Fruit fly (Drosophila melanogaster) whole organism, embryonic: ENCODE measurements around the gene CG7432.

Experiments used
- Aef1 ChIP-seq: fragments of 200-800 bp; sonication (Bioruptor generic); IDR thresholded peaks from 3 replicates; pipeline ENCODE4 v1.3.6; 2022; ENCODE audit warnings: missing biosample characterization, missing genetic modification characterization
- CG11085 ChIP-seq: fragments of 200-800 bp; sonication (Bioruptor generic); IDR thresholded peaks from 2 replicates; pipeline ENCODE4 v1.3.6; 2022; ENCODE audit warnings: missing biosample characterization, missing genetic modification characterization
- CG11398 ChIP-seq: fragments of 200-800 bp; sonication (Bioruptor generic); optimal IDR thresholded peaks from 2 replicates; lab custom pipeline; 2016; ENCODE audit warnings: missing biosample characterization, missing genetic modification characterization
- CG11560 ChIP-seq: fragments of 200-800 bp; sonication (Bioruptor generic); IDR thresholded peaks from 3 replicates; pipeline ENCODE4 v1.3.6; 2022; ENCODE audit warnings: missing biosample characterization, missing genetic modification characterization
- CG11723 ChIP-seq: fragments of 200-800 bp; sonication (Bioruptor generic); optimal IDR thresholded peaks from 2 replicates; lab custom pipeline; 2017; ENCODE audit warnings: missing biosample characterization, mild to moderate bottlenecking, missing genetic modification characterization
- CG13894 ChIP-seq: fragments of 200-800 bp; sonication (Bioruptor generic); optimal IDR thresholded peaks from 3 replicates; lab custom pipeline; 2018; ENCODE audit warnings: missing biosample characterization, mild to moderate bottlenecking, missing genetic modification characterization, moderate library complexity
- CG15479 ChIP-seq: fragments of 200-800 bp; sonication (Bioruptor generic); optimal IDR thresholded peaks from 3 replicates; lab custom pipeline; 2019; ENCODE audit warnings: missing biosample characterization, mild to moderate bottlenecking, missing genetic modification characterization, moderate library complexity
- CG15601 ChIP-seq: fragments of 200-800 bp; sonication (Bioruptor generic); optimal IDR thresholded peaks from 3 replicates; lab custom pipeline; 2019; ENCODE audit warnings: missing biosample characterization, mild to moderate bottlenecking, missing genetic modification characterization, moderate library complexity
- CG17361 ChIP-seq: fragments of 200-800 bp; sonication (Bioruptor generic); IDR thresholded peaks from 3 replicates; pipeline ENCODE4 v1.3.6; 2022; ENCODE audit warnings: missing biosample characterization, missing genetic modification characterization
- CG2129 ChIP-seq: fragments of 200-800 bp; sonication (Bioruptor generic); IDR thresholded peaks from 2 replicates; pipeline ENCODE4 v1.3.6; 2022; ENCODE audit warnings: missing biosample characterization, missing genetic modification characterization; ENCODE audit not compliant: partially characterized antibody
- CG30431 ChIP-seq: fragments of 200-800 bp; sonication (Bioruptor generic); optimal IDR thresholded peaks from 2 replicates; lab custom pipeline; 2017; ENCODE audit warnings: missing biosample characterization, missing genetic modification characterization
- CG4360 ChIP-seq: fragments of 200-800 bp; sonication (Bioruptor generic); IDR thresholded peaks from 2 replicates; pipeline ENCODE4 v1.3.6; 2022; ENCODE audit warnings: missing biosample characterization, missing genetic modification characterization
- CG4730 ChIP-seq: fragments of 200-800 bp; sonication (Bioruptor generic); IDR thresholded peaks from 2 replicates; pipeline ENCODE4 v1.3.6; 2022; ENCODE audit warnings: missing biosample characterization, missing genetic modification characterization
- CG5245 ChIP-seq: fragments of 200-800 bp; sonication (Bioruptor generic); optimal IDR thresholded peaks from 3 replicates; lab custom pipeline; 2016; ENCODE audit warnings: missing biosample characterization, missing genetic modification characterization
- CG6683 ChIP-seq: fragments of 200-800 bp; sonication (Bioruptor generic); optimal IDR thresholded peaks from 2 replicates; lab custom pipeline; 2017; ENCODE audit warnings: missing biosample characterization, mild to moderate bottlenecking, missing genetic modification characterization, missing genetic modification reagents
- CG6689 ChIP-seq: fragments of 200-800 bp; sonication (Bioruptor generic); IDR thresholded peaks from 2 replicates; pipeline ENCODE4 v1.3.6; 2022; ENCODE audit warnings: missing biosample characterization, missing genetic modification characterization
- CG7357 ChIP-seq: fragments of 200-800 bp; sonication (Bioruptor generic); IDR thresholded peaks from 3 replicates; pipeline ENCODE4 v1.3.6; 2022; ENCODE audit warnings: missing biosample characterization, missing genetic modification characterization
- CG8290 ChIP-seq, 3 experiments: fragments of 200-800 bp; sonication (Bioruptor generic); optimal IDR thresholded peaks; 2 replicates each; lab custom pipeline; 2016 to 2019; ENCODE audit warnings: missing biosample characterization in 3 of 3, missing genetic modification characterization in 3 of 3, mild to moderate bottlenecking in 2 of 3, moderate library complexity in 1 of 3
- CG8924 ChIP-seq: fragments of 200-800 bp; optimal IDR thresholded peaks from 3 replicates; lab custom pipeline; 2019; ENCODE audit warnings: missing biosample characterization, mild to moderate bottlenecking, missing genetic modification characterization, moderate library complexity
- Dbx ChIP-seq: fragments of 200-800 bp; sonication (Bioruptor generic); IDR thresholded peaks from 3 replicates; pipeline ENCODE4 v1.3.6; 2022; ENCODE audit warnings: missing biosample characterization, missing genetic modification characterization
- Dek ChIP-seq: fragments of 200-800 bp; sonication (Bioruptor generic); optimal IDR thresholded peaks from 3 replicates; lab custom pipeline; 2019; ENCODE audit warnings: missing biosample characterization, mild to moderate bottlenecking, missing genetic modification characterization, moderate library complexity
- Dref ChIP-seq: fragments of 200-800 bp; sonication (Bioruptor generic); IDR thresholded peaks from 2 replicates; pipeline ENCODE4 v1.3.6; 2022; ENCODE audit warnings: missing biosample characterization, missing genetic modification characterization
- Eip74EF ChIP-seq, 2 experiments: fragments of 200-800 bp in 1 of 2; fragments of >200 bp in 1 of 2; sonication (Bioruptor generic) in 1 of 2; optimal IDR thresholded peaks; 2 replicates each; lab custom pipeline; 2017 to 2019; ENCODE audit warnings: missing biosample characterization in 2 of 2, missing genetic modification characterization in 2 of 2, mild to moderate bottlenecking in 1 of 2, moderate library complexity in 1 of 2
- Gug ChIP-seq: fragments of 200-800 bp; sonication (Bioruptor generic); IDR thresholded peaks from 4 replicates; pipeline ENCODE4 v1.3.6; 2022; ENCODE audit warnings: missing biosample characterization, missing genetic modification characterization
- Hr51 ChIP-seq, 2 experiments: fragments of 200-800 bp; sonication (Bioruptor generic); optimal IDR thresholded peaks; 2 replicates in 1 of 2; 3 replicates in 1 of 2; lab custom pipeline; 2016 to 2018; ENCODE audit warnings: missing biosample characterization in 2 of 2, missing genetic modification characterization in 2 of 2, mild to moderate bottlenecking in 1 of 2, moderate library complexity in 1 of 2
- MTF-1 ChIP-seq: fragments of 200-800 bp; sonication (Bioruptor generic); optimal IDR thresholded peaks from 2 replicates; lab custom pipeline; 2018; ENCODE audit warnings: missing biosample characterization, mild to moderate bottlenecking, missing genetic modification characterization, borderline replicate concordance
- NK7.1 ChIP-seq: fragments of 200-800 bp; sonication (Bioruptor generic); optimal IDR thresholded peaks from 3 replicates; lab custom pipeline; 2016; ENCODE audit warnings: missing biosample characterization, missing genetic modification characterization
- Sox100B ChIP-seq: fragments of 200-800 bp; sonication (Bioruptor generic); optimal IDR thresholded peaks from 3 replicates; lab custom pipeline; 2018; ENCODE audit warnings: missing biosample characterization, mild to moderate bottlenecking, missing genetic modification characterization
- Ssrp ChIP-seq: fragments of 200-800 bp; sonication (Bioruptor generic); optimal IDR thresholded peaks from 2 replicates; lab custom pipeline; 2018; ENCODE audit warnings: missing biosample characterization, mild to moderate bottlenecking, missing genetic modification characterization, moderate library complexity
- Stat92E ChIP-seq, 3 experiments: fragments of >200 bp in 2 of 3; fragments of 200-800 bp in 1 of 3; sonication (Bioruptor generic) in 1 of 3; optimal IDR thresholded peaks; 2 replicates each; lab custom pipeline; 2017 to 2019; ENCODE audit warnings: missing biosample characterization in 3 of 3, missing genetic modification characterization in 3 of 3, mild to moderate bottlenecking in 1 of 3, moderate library complexity in 1 of 3
- cad ChIP-seq: fragments of >200 bp; optimal IDR thresholded peaks from 2 replicates; lab custom pipeline; 2017; ENCODE audit warnings: missing biosample characterization, missing genetic modification characterization
- dan ChIP-seq: fragments of 200-800 bp; sonication (Bioruptor generic); IDR thresholded peaks from 2 replicates; pipeline ENCODE4 v1.3.6; 2022; ENCODE audit warnings: missing biosample characterization, missing genetic modification characterization
- ems ChIP-seq: fragments of 200-800 bp; sonication (Bioruptor generic); optimal IDR thresholded peaks from 3 replicates; lab custom pipeline; 2016; ENCODE audit warnings: missing biosample characterization, missing genetic modification characterization
- gce ChIP-seq: fragments of 200-800 bp; sonication (Bioruptor generic); IDR thresholded peaks from 3 replicates; pipeline ENCODE4 v1.3.6; 2022; ENCODE audit warnings: missing biosample characterization, missing genetic modification characterization
- grau ChIP-seq: fragments of 200-800 bp; optimal IDR thresholded peaks from 3 replicates; lab custom pipeline; 2019; ENCODE audit warnings: missing biosample characterization, mild to moderate bottlenecking, missing genetic modification characterization, moderate library complexity
- gro ChIP-seq: fragments of 200-800 bp; sonication (Bioruptor generic); optimal IDR thresholded peaks from 2 replicates; lab custom pipeline; 2016; ENCODE audit warnings: missing biosample characterization, missing genetic modification characterization
- lola ChIP-seq, 3 experiments: fragments of >200 bp in 2 of 3; fragments of 200-800 bp in 1 of 3; sonication (Bioruptor generic) in 1 of 3; optimal IDR thresholded peaks; 2 replicates each; lab custom pipeline; 2017 to 2019; ENCODE audit warnings: missing biosample characterization in 3 of 3, missing genetic modification characterization in 3 of 3, mild to moderate bottlenecking in 1 of 3, moderate library complexity in 1 of 3
- odd ChIP-seq: fragments of 200-800 bp; sonication (Bioruptor generic); optimal IDR thresholded peaks from 2 replicates; lab custom pipeline; 2017; ENCODE audit warnings: missing biosample characterization, mild to moderate bottlenecking, missing genetic modification characterization
- pan ChIP-seq, 4 experiments: fragments of >200 bp in 3 of 4; fragments of 200-800 bp in 1 of 4; sonication (Bioruptor generic) in 1 of 4; optimal IDR thresholded peaks in 3 of 4; IDR thresholded peaks in 1 of 4; 2 replicates each; pipeline versions ENCODE4 v1.3.6 to Lab custom; 2017 to 2022; ENCODE audit warnings: missing biosample characterization in 2 of 4, missing genetic modification characterization in 2 of 4, mixed read lengths in 1 of 4
- pb ChIP-seq: fragments of 200-800 bp; sonication (Bioruptor generic); optimal IDR thresholded peaks from 3 replicates; lab custom pipeline; 2016; ENCODE audit warnings: missing biosample characterization, missing genetic modification characterization
- pita ChIP-seq: fragments of 200-800 bp; sonication (Bioruptor generic); optimal IDR thresholded peaks from 2 replicates; lab custom pipeline; 2017; ENCODE audit warnings: missing biosample characterization, mild to moderate bottlenecking, missing genetic modification characterization
- sc ChIP-seq, 3 experiments: fragments of >200 bp in 2 of 3; fragments of 200-800 bp in 1 of 3; sonication (Bioruptor generic) in 1 of 3; optimal IDR thresholded peaks; 2 replicates in 2 of 3; 3 replicates in 1 of 3; lab custom pipeline; 2017; ENCODE audit warnings: mild to moderate bottlenecking in 1 of 3, missing biosample characterization in 1 of 3, missing genetic modification characterization in 1 of 3, missing genetic modification reagents in 1 of 3
- slp2 ChIP-seq: fragments of 200-800 bp; sonication (Bioruptor generic); optimal IDR thresholded peaks from 2 replicates; lab custom pipeline; 2016; ENCODE audit warnings: missing biosample characterization, missing genetic modification characterization
- stwl ChIP-seq: fragments of 200-800 bp; sonication (Bioruptor generic); optimal IDR thresholded peaks from 3 replicates; lab custom pipeline; 2018; ENCODE audit warnings: missing biosample characterization, mild to moderate bottlenecking, missing genetic modification characterization, moderate library complexity
- tap ChIP-seq: fragments of 200-800 bp; optimal IDR thresholded peaks from 3 replicates; lab custom pipeline; 2019; ENCODE audit warnings: missing biosample characterization, mild to moderate bottlenecking, missing genetic modification characterization, moderate library complexity
- wdn ChIP-seq: fragments of 200-800 bp; sonication (Bioruptor generic); IDR thresholded peaks from 2 replicates; pipeline ENCODE4 v1.3.6; 2022; ENCODE audit warnings: missing biosample characterization, missing genetic modification characterization
- zen2 ChIP-seq: fragments of 200-800 bp; sonication (Bioruptor generic); IDR thresholded peaks from 3 replicates; pipeline ENCODE4 v1.3.6; 2022; ENCODE audit warnings: missing biosample characterization, missing genetic modification characterization; ENCODE audit not compliant: partially characterized antibody
- zfh1 ChIP-seq: fragments of 200-800 bp; sonication (Bioruptor generic); IDR thresholded peaks from 3 replicates; pipeline ENCODE4 v1.3.6; 2022; ENCODE audit warnings: missing biosample characterization, missing genetic modification characterization

Gene CG7432

dm6 chr3R:19648289-19648916 is 16.4 kb upstream of the CG7432 start, which contains the start of the genes CG6195 and CG31220 (continued):
- TF ChIP-seq stwl (tag; lab: Kevin White, UChicago) (peak; percentile 64), ems (GFP tag; lab: Kevin White, UChicago) (no peak), CG4360 (GFP tag; lab: Robert Waterston, UW) (no peak), Aef1 (GFP tag; lab: Robert Waterston, UW) (no peak), CG2129 (GFP tag; lab: Robert Waterston, UW) (no peak), CG17361 (GFP tag; lab: Robert Waterston, UW) (peak; percentile 55; the same call in 2 of the 3 replicates), cad (GFP tag; lab: Kevin White, UChicago) (no peak), CG15479 (GFP tag; lab: Kevin White, UChicago) (no peak), Dref (peak; percentile 51), CG5245 (peak; percentile 89), grau (tag; lab: Kevin White, UChicago) (peak; percentile 24), wdn (no peak), CG11723 (no peak), CG8290 (GFP tag; optimal IDR thresholded peaks at IDR 0.05; lab: Kevin White, UChicago) (peak; percentile 30), CG8290 (tag; optimal IDR thresholded peaks at IDR 0.05; lab: Kevin White, UChicago) (no peak), slp2 (GFP tag; lab: Kevin White, UChicago) (no peak), odd (no peak), zfh1 (no peak), pita (no peak), CG11085 (no peak), CG11398 (GFP tag; lab: Kevin White, UChicago) (no peak), gro (GFP tag; lab: Kevin White, UChicago) (no peak), CG7357 (GFP tag; lab: Robert Waterston, UW) (no peak), gce (no peak), Dbx (GFP tag; lab: Robert Waterston, UW) (no peak), CG30431 (GFP tag; lab: Kevin White, UChicago) (no peak), CG11560 (no peak), Sox100B (GFP tag; lab: Kevin White, UChicago) (no peak), Dek (peak; percentile 44), sc (optimal IDR thresholded peaks at IDR 0.05; lab: Kevin White, UChicago) (no peak), sc (GFP tag; optimal IDR thresholded peaks at IDR 0.05; lab: Kevin White, UChicago) (no peak), dan (no peak), tap (tag; lab: Kevin White, UChicago) (no peak), Ssrp (tag; lab: Kevin White, UChicago) (no peak), CG6683 (GFP tag; lab: Kevin White, UChicago) (no peak), lola (GFP tag; optimal IDR thresholded peaks at IDR 0.05; lab: Kevin White, UChicago) (no peak), Stat92E (GFP tag; optimal IDR thresholded peaks at IDR 0.05; lab: Kevin White, UChicago) (no peak), Eip74EF (GFP tag; optimal IDR thresholded peaks at IDR 0.05; lab: Kevin White, UChicago) (no peak), CG13894 (no peak), MTF-1 (GFP tag; lab: Kevin White, UChicago) (no peak), zen2 (no peak), NK7.1 (GFP tag; lab: Kevin White, UChicago) (no peak), Gug (GFP tag; lab: Robert Waterston, UW) (no peak), CG6689 (GFP tag; lab: Robert Waterston, UW) (0 out of 2 replicates have a peak, but pooled peaks have one; percentile 7), pan (optimal IDR thresholded peaks at IDR 0.05; lab: Kevin White, UChicago) (no peak), pan (GFP tag; optimal IDR thresholded peaks at IDR 0.05 in 1 of 2, IDR thresholded peaks at IDR 0.05 in 1 of 2) (peak in 1 of 2 experiments; percentile 19), CG4730 (GFP tag; lab: Robert Waterston, UW) (no peak), CG15601 (tag; lab: Kevin White, UChicago) (peak; percentile 6), pb (GFP tag; lab: Kevin White, UChicago) (no peak), CG8924 (no peak), Hr51 (GFP tag; optimal IDR thresholded peaks at IDR 0.05; lab: Kevin White, UChicago) (peak in 1 of 2 experiments; percentile 25)
